Fruit fly (Drosophila melanogaster): Measurements from ENCODE around the gene Ilp4.

The Ilp4 gene

dm6 chr3L:9762036-9762597, 41.9 kb downstream of the Ilp4 start:
- TF ChIP-seq CG8301 (tag; optimal IDR thresholded peaks at IDR 0.05) (peak; percentile 7), fd96Ca (GFP tag; IDR thresholded peaks at IDR 0.05) (peak; percentile 61; the same call in 1 of the 3 replicates), CG4496 (GFP tag; IDR thresholded peaks at IDR 0.05) (peak; percentile 73; the same call in 2 of the 3 replicates), CG15710 (tag; optimal IDR thresholded peaks at IDR 0.05) (no peak), Snoo (tag; optimal IDR thresholded peaks at IDR 0.05) (no peak), CG13204 (GFP tag; optimal IDR thresholded peaks at IDR 0.05) (no peak), Ets98B (GFP tag; IDR thresholded peaks at IDR 0.05) (peak; percentile 48; the same call in 1 of the 2 replicates), CG32121 (GFP tag; IDR thresholded peaks at IDR 0.05) (no peak), CG14655 (GFP tag; optimal IDR thresholded peaks at IDR 0.05) (peak; percentile 28), CG12605 (GFP tag; IDR thresholded peaks at IDR 0.05) (peak; percentile 59)

- no peak for TF ChIP-seq CG4496 (GFP tag; IDR thresholded peaks at IDR 0.05)
- no peak for TF ChIP-seq EcR (GFP tag; optimal IDR thresholded peaks at IDR 0.05)
- no peak for TF ChIP-seq Snoo (tag; optimal IDR thresholded peaks at IDR 0.05)
- no peak for TF ChIP-seq CG32121 (GFP tag; IDR thresholded peaks at IDR 0.05)
- TF ChIP-seq CG15710 (tag; optimal IDR thresholded peaks at IDR 0.05), result no peak
- no peak for TF ChIP-seq fd96Ca (GFP tag; IDR thresholded peaks at IDR 0.05)
- no peak for TF ChIP-seq Pif1B (GFP tag; optimal IDR thresholded peaks at IDR 0.05)
- no peak for TF ChIP-seq CG8159 (tag; optimal IDR thresholded peaks at IDR 0.05)
- TF ChIP-seq CG10348 (GFP tag; IDR thresholded peaks at IDR 0.05), result no peak
- TF ChIP-seq CG14655 (GFP tag; optimal IDR thresholded peaks at IDR 0.05), result no peak
- no peak for TF ChIP-seq CG12605 (GFP tag; IDR thresholded peaks at IDR 0.05)
- no peak for TF ChIP-seq CG13204 (GFP tag; optimal IDR thresholded peaks at IDR 0.05)
- no peak for TF ChIP-seq Pif1A (GFP tag; optimal IDR thresholded peaks at IDR 0.05)
These were observed 43.8 kb downstream of the Ilp4 start, which contains the start of gene CG42268 for dm6 chr3L:9760151-9760749. TSS of gene CG42268 (minus strand) at chr3L:9760395.

All from whole organism, pupa.